Fruit fly (Drosophila melanogaster) whole organism, embryonic: ENCODE measurements around the gene CG10730.

Experiments
- BEAF-32 ChIP-seq: fragments of 200-800 bp; sonication (Bioruptor generic); optimal IDR thresholded peaks from 3 replicates; lab custom pipeline; 2017; ENCODE audit warnings: missing biosample characterization, missing genetic modification characterization, mild to moderate bottlenecking, moderate library complexity, missing genetic modification reagents
- Bdp1 ChIP-seq: fragments of 200-800 bp; sonication (Bioruptor generic); optimal IDR thresholded peaks from 3 replicates; lab custom pipeline; 2016; ENCODE audit warnings: missing biosample characterization, missing genetic modification characterization
- CG13287 ChIP-seq: fragments of 200-800 bp; sonication (Bioruptor generic); IDR thresholded peaks from 2 replicates; pipeline ENCODE4 v1.3.6; 2022; ENCODE audit warnings: missing biosample characterization, missing genetic modification characterization; ENCODE audit not compliant: partially characterized antibody
- CG14710 ChIP-seq: fragments of 200-800 bp; sonication (Bioruptor generic); optimal IDR thresholded peaks from 3 replicates; lab custom pipeline; 2019; ENCODE audit warnings: missing biosample characterization, mild to moderate bottlenecking, missing genetic modification characterization, moderate library complexity
- CG15269 ChIP-seq: fragments of 200-800 bp; sonication (Bioruptor generic); optimal IDR thresholded peaks from 2 replicates; lab custom pipeline; 2018; ENCODE audit warnings: missing biosample characterization, mild to moderate bottlenecking, missing genetic modification characterization, moderate library complexity
- CG15514 ChIP-seq: fragments of 200-800 bp; sonication (Bioruptor generic); optimal IDR thresholded peaks from 3 replicates; lab custom pipeline; 2017; ENCODE audit warnings: missing biosample characterization, missing genetic modification characterization, mild to moderate bottlenecking, moderate library complexity, missing genetic modification reagents
- CG1602 ChIP-seq: fragments of 200-800 bp; sonication (Bioruptor generic); optimal IDR thresholded peaks from 3 replicates; lab custom pipeline; 2016; ENCODE audit warnings: missing biosample characterization, missing genetic modification characterization
- CG17186 ChIP-seq: fragments of 200-800 bp; sonication (Bioruptor generic); optimal IDR thresholded peaks from 3 replicates; lab custom pipeline; 2017; ENCODE audit warnings: missing biosample characterization, missing genetic modification reagents, missing genetic modification characterization
- CG17361 ChIP-seq: fragments of 200-800 bp; sonication (Bioruptor generic); IDR thresholded peaks from 3 replicates; pipeline ENCODE4 v1.3.6; 2022; ENCODE audit warnings: missing biosample characterization, missing genetic modification characterization
- CG2129 ChIP-seq: fragments of 200-800 bp; sonication (Bioruptor generic); IDR thresholded peaks from 2 replicates; pipeline ENCODE4 v1.3.6; 2022; ENCODE audit warnings: missing biosample characterization, missing genetic modification characterization; ENCODE audit not compliant: partially characterized antibody
- CG33213 ChIP-seq: fragments of 200-800 bp; sonication (Bioruptor generic); optimal IDR thresholded peaks from 3 replicates; lab custom pipeline; 2016; ENCODE audit warnings: missing biosample characterization, missing genetic modification characterization
- CG4707 ChIP-seq: fragments of 200-800 bp; sonication (Bioruptor generic); optimal IDR thresholded peaks from 2 replicates; lab custom pipeline; 2018; ENCODE audit warnings: missing biosample characterization, mild to moderate bottlenecking, missing genetic modification characterization, moderate library complexity
- CG5953 ChIP-seq: fragments of 200-800 bp; sonication (Bioruptor generic); IDR thresholded peaks from 2 replicates; pipeline ENCODE4 v1.3.6; 2022; ENCODE audit warnings: missing biosample characterization, missing genetic modification characterization
- CG6689 ChIP-seq: fragments of 200-800 bp; sonication (Bioruptor generic); IDR thresholded peaks from 2 replicates; pipeline ENCODE4 v1.3.6; 2022; ENCODE audit warnings: missing biosample characterization, missing genetic modification characterization
- CG8281 ChIP-seq: fragments of 200-800 bp; sonication (Bioruptor generic); optimal IDR thresholded peaks from 2 replicates; lab custom pipeline; 2018; ENCODE audit warnings: missing biosample characterization, mild to moderate bottlenecking, missing genetic modification characterization, moderate library complexity
- CG8290 ChIP-seq, 3 experiments: fragments of 200-800 bp; sonication (Bioruptor generic); optimal IDR thresholded peaks; 2 replicates each; lab custom pipeline; 2016 to 2019; ENCODE audit warnings: missing biosample characterization in 3 of 3, missing genetic modification characterization in 3 of 3, mild to moderate bottlenecking in 2 of 3, moderate library complexity in 1 of 3
- CG8944 ChIP-seq: fragments of 200-800 bp; sonication (Bioruptor generic); optimal IDR thresholded peaks from 3 replicates; lab custom pipeline; 2016; ENCODE audit warnings: missing biosample characterization, missing genetic modification characterization
- CG9797 ChIP-seq: fragments of 200-800 bp; sonication (Bioruptor generic); optimal IDR thresholded peaks from 3 replicates; lab custom pipeline; 2018; ENCODE audit warnings: missing biosample characterization, mild to moderate bottlenecking, missing genetic modification characterization
- CTCF ChIP-seq: fragments of 200-800 bp; sonication (Bioruptor generic); optimal IDR thresholded peaks from 2 replicates; lab custom pipeline; 2017; ENCODE audit warnings: missing biosample characterization, mild to moderate bottlenecking, missing genetic modification characterization, moderate library complexity
- Dp ChIP-seq: fragments of 200-800 bp; sonication (Bioruptor generic); optimal IDR thresholded peaks from 2 replicates; lab custom pipeline; 2018; ENCODE audit warnings: missing biosample characterization, mild to moderate bottlenecking, missing genetic modification characterization, moderate library complexity
- E2f2 ChIP-seq: fragments of 200-800 bp; sonication (Bioruptor generic); IDR thresholded peaks from 2 replicates; pipeline ENCODE4 v1.3.6; 2022; ENCODE audit warnings: missing biosample characterization, missing genetic modification characterization
- HmgD ChIP-seq: fragments of 200-800 bp; sonication (Bioruptor generic); optimal IDR thresholded peaks from 3 replicates; lab custom pipeline; 2016; ENCODE audit warnings: missing biosample characterization, missing genetic modification characterization
- Hmr ChIP-seq: fragments of 200-800 bp; sonication (Bioruptor generic); optimal IDR thresholded peaks from 3 replicates; lab custom pipeline; 2017; ENCODE audit warnings: mild to moderate bottlenecking, missing biosample characterization, missing genetic modification reagents, missing genetic modification characterization
- Jarid2 ChIP-seq: fragments of 200-800 bp; sonication (Bioruptor generic); optimal IDR thresholded peaks from 3 replicates; lab custom pipeline; 2017; ENCODE audit warnings: mild to moderate bottlenecking, missing biosample characterization, missing genetic modification reagents, missing genetic modification characterization
- Lhr ChIP-seq: fragments of 200-800 bp; sonication (Bioruptor generic); optimal IDR thresholded peaks from 3 replicates; lab custom pipeline; 2017; ENCODE audit warnings: mild to moderate bottlenecking, missing biosample characterization, missing genetic modification reagents, missing genetic modification characterization
- Opbp ChIP-seq: fragments of 200-800 bp; sonication (Bioruptor generic); IDR thresholded peaks from 3 replicates; pipeline ENCODE4 v1.3.6; 2022; ENCODE audit warnings: missing biosample characterization, missing genetic modification characterization; ENCODE audit not compliant: partially characterized antibody
- Ravus ChIP-seq: fragments of 200-800 bp; sonication (Bioruptor generic); IDR thresholded peaks from 2 replicates; pipeline ENCODE4 v1.3.6; 2022; ENCODE audit warnings: missing biosample characterization, missing genetic modification characterization
- Sry-δ ChIP-seq: fragments of 200-800 bp; sonication (Bioruptor generic); optimal IDR thresholded peaks from 2 replicates; lab custom pipeline; 2016; ENCODE audit warnings: missing biosample characterization, missing genetic modification characterization
- ac ChIP-seq: fragments of 200-800 bp; sonication (Bioruptor generic); optimal IDR thresholded peaks from 3 replicates; lab custom pipeline; 2017; ENCODE audit warnings: missing biosample characterization, mild to moderate bottlenecking, missing genetic modification characterization
- bsh ChIP-seq, 2 experiments: fragments of 200-800 bp; sonication (Bioruptor generic); optimal IDR thresholded peaks; 2 replicates each; lab custom pipeline; 2017 to 2018; ENCODE audit warnings: mild to moderate bottlenecking in 2 of 2, missing biosample characterization in 2 of 2, missing genetic modification characterization in 2 of 2, moderate library complexity in 1 of 2
- cato ChIP-seq: fragments of 200-800 bp; sonication (Bioruptor generic); optimal IDR thresholded peaks from 2 replicates; lab custom pipeline; 2016; ENCODE audit warnings: missing biosample characterization, missing genetic modification characterization, borderline replicate concordance
- corto ChIP-seq: fragments of 200-800 bp; sonication (Bioruptor generic); optimal IDR thresholded peaks from 2 replicates; lab custom pipeline; 2016; ENCODE audit warnings: missing biosample characterization, mild to moderate bottlenecking, missing genetic modification characterization, moderate library complexity
- danr ChIP-seq: fragments of 200-800 bp; sonication (Bioruptor generic); IDR thresholded peaks from 2 replicates; pipeline ENCODE4 v1.3.6; 2022; ENCODE audit warnings: missing biosample characterization, missing genetic modification characterization
- gcm ChIP-seq: fragments of 200-800 bp; sonication (Bioruptor generic); optimal IDR thresholded peaks from 2 replicates; lab custom pipeline; 2019; ENCODE audit warnings: missing biosample characterization, mild to moderate bottlenecking, missing genetic modification characterization, moderate library complexity
- gfzf ChIP-seq: fragments of 200-800 bp; sonication (Bioruptor generic); optimal IDR thresholded peaks from 2 replicates; lab custom pipeline; 2016; ENCODE audit warnings: missing biosample characterization, mild to moderate bottlenecking, missing genetic modification characterization, moderate library complexity
- gsb-n ChIP-seq: fragments of 200-800 bp; sonication (Bioruptor generic); optimal IDR thresholded peaks from 3 replicates; lab custom pipeline; 2018; ENCODE audit warnings: missing biosample characterization, mild to moderate bottlenecking, missing genetic modification characterization
- lilli ChIP-seq: fragments of 200-800 bp; sonication (Bioruptor generic); optimal IDR thresholded peaks from 3 replicates; lab custom pipeline; 2016; ENCODE audit warnings: missing biosample characterization, missing genetic modification characterization
- lov ChIP-seq, 2 experiments: fragments of 200-800 bp in 1 of 2; fragments of >200 bp in 1 of 2; sonication (Bioruptor generic) in 1 of 2; IDR thresholded peaks in 1 of 2; optimal IDR thresholded peaks in 1 of 2; 2 replicates in 1 of 2; 3 replicates in 1 of 2; pipeline versions ENCODE4 v1.3.6 to Lab custom; 2017 to 2022; ENCODE audit warnings: missing biosample characterization in 1 of 2, missing genetic modification characterization in 1 of 2
- nmo ChIP-seq: fragments of 200-800 bp; sonication (Bioruptor generic); optimal IDR thresholded peaks from 2 replicates; lab custom pipeline; 2018; ENCODE audit warnings: missing biosample characterization, mild to moderate bottlenecking, missing genetic modification characterization, moderate library complexity
- otp ChIP-seq: fragments of 200-800 bp; sonication (Bioruptor generic); IDR thresholded peaks from 3 replicates; pipeline ENCODE4, ENCODE4 v1.3.6; 2022; ENCODE audit warnings: missing biosample characterization, missing genetic modification characterization
- ranshi ChIP-seq: fragments of 200-800 bp; sonication (Bioruptor generic); IDR thresholded peaks from 2 replicates; pipeline ENCODE4 v1.3.6; 2022; ENCODE audit warnings: missing biosample characterization, missing genetic modification characterization
- salm ChIP-seq: fragments of 200-800 bp; sonication (Bioruptor generic); optimal IDR thresholded peaks from 2 replicates; lab custom pipeline; 2018; ENCODE audit warnings: missing biosample characterization, mild to moderate bottlenecking, missing genetic modification characterization
- sd ChIP-seq: fragments of 200-800 bp; sonication (Bioruptor generic); optimal IDR thresholded peaks from 3 replicates; lab custom pipeline; 2018; ENCODE audit warnings: missing biosample characterization, mild to moderate bottlenecking, missing genetic modification characterization, moderate library complexity
- sens ChIP-seq: fragments of 200-800 bp; sonication (Bioruptor generic); peaks from one replicate; lab custom pipeline; 2016; ENCODE audit warnings: missing biosample characterization, missing genetic modification characterization
- slbo ChIP-seq: fragments of 200-800 bp; sonication (Bioruptor generic); IDR thresholded peaks from 2 replicates; pipeline ENCODE4 v1.3.6; 2022; ENCODE audit warnings: missing biosample characterization, missing genetic modification characterization
- slou ChIP-seq: fragments of 200-800 bp; sonication (Bioruptor generic); optimal IDR thresholded peaks from 3 replicates; lab custom pipeline; 2016; ENCODE audit warnings: missing biosample characterization, missing genetic modification characterization
- stwl ChIP-seq: fragments of 200-800 bp; sonication (Bioruptor generic); optimal IDR thresholded peaks from 3 replicates; lab custom pipeline; 2018; ENCODE audit warnings: missing biosample characterization, mild to moderate bottlenecking, missing genetic modification characterization, moderate library complexity
- tup ChIP-seq: fragments of 200-800 bp; sonication (Bioruptor generic); optimal IDR thresholded peaks from 2 replicates; lab custom pipeline; 2016; ENCODE audit warnings: missing biosample characterization, mild to moderate bottlenecking, missing genetic modification characterization, moderate library complexity
- vvl ChIP-seq: fragments of 200-800 bp; sonication (Bioruptor generic); IDR thresholded peaks from 2 replicates; pipeline ENCODE4 v1.3.6; 2022; ENCODE audit warnings: missing biosample characterization, missing genetic modification characterization
- zen ChIP-seq: fragments of 200-800 bp; sonication (Bioruptor generic); optimal IDR thresholded peaks from 3 replicates; lab custom pipeline; 2018; ENCODE audit warnings: missing biosample characterization, mild to moderate bottlenecking, missing genetic modification characterization, moderate library complexity

The CG10730 gene

DNA sequence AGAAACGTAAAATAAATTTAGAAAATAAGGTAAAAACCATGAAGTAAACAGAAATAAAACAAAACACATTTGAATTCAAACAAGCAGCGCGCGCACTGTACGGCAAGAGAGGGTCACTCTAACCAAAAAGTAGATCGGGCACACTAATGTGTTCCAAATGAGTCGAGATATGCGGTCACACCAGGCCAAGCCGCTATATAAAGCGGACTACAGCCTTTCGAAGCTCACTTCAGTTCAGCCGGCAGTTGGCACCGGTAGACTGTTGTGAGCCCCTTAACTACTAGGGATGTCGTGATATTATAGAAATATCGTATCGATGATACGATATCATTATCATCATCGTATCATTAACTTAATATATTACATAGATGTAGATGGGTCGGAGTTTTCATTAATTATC is 32.5 kb upstream of the CG10730 start (continued):
- no peak for TF ChIP-seq sd (tag; lab: Kevin White, UChicago)
- TF ChIP-seq E2f2 (GFP tag; lab: Robert Waterston, UW) = peak; percentile 88
- no peak for TF ChIP-seq slbo
- TF ChIP-seq CG15269 (tag; lab: Kevin White, UChicago) = no peak
- TF ChIP-seq Lhr (GFP tag; lab: Kevin White, UChicago) = peak; percentile 99
- TF ChIP-seq zen (tag; lab: Kevin White, UChicago) = peak; percentile 23
- peak; percentile 97 for TF ChIP-seq CG33213 (GFP tag; lab: Kevin White, UChicago)
- TF ChIP-seq salm = no peak
- no peak for TF ChIP-seq corto (GFP tag; lab: Kevin White, UChicago)
- TF ChIP-seq CG2129 (GFP tag; lab: Robert Waterston, UW) = no peak
- no peak for TF ChIP-seq gcm (GFP tag; lab: Kevin White, UChicago)
- no peak for TF ChIP-seq Bdp1 (GFP tag; lab: Kevin White, UChicago)
- peak; percentile 19; the same call in 1 of the 2 replicates for TF ChIP-seq CG13287 (GFP tag; lab: Robert Waterston, UW)
- no peak for TF ChIP-seq CG5953
- TF ChIP-seq CG14710 (tag; lab: Kevin White, UChicago) = peak; percentile 0
- no peak for TF ChIP-seq CG1602
- TF ChIP-seq ranshi (GFP tag; lab: Robert Waterston, UW) = no peak
- TF ChIP-seq CTCF = peak; percentile 39
- 0 out of 3 replicates have a peak, but pooled peaks have one; percentile 37 for TF ChIP-seq Opbp
- TF ChIP-seq CG17186 (GFP tag; lab: Kevin White, UChicago) = no peak
- TF ChIP-seq CG8281 = no peak
- TF ChIP-seq CG15514 = peak; percentile 34
- no peak for TF ChIP-seq cato (GFP tag; lab: Kevin White, UChicago)
- TF ChIP-seq Hmr (GFP tag; lab: Kevin White, UChicago) = peak; percentile 53
- no peak for TF ChIP-seq Sry-δ (GFP tag; lab: Kevin White, UChicago)
- TF ChIP-seq vvl (GFP tag; lab: Robert Waterston, UW) = no peak
- peak; percentile 38 for TF ChIP-seq CG8290 (GFP tag; optimal IDR thresholded peaks at IDR 0.05; lab: Kevin White, UChicago)
- TF ChIP-seq CG8290 (tag; optimal IDR thresholded peaks at IDR 0.05; lab: Kevin White, UChicago) = peak; percentile 2 to 50
- TF ChIP-seq gfzf (GFP tag; lab: Kevin White, UChicago) = peak; percentile 61
- TF ChIP-seq HmgD = no peak
- TF ChIP-seq gsb-n = no peak
- peak; percentile 62 for TF ChIP-seq sens
- TF ChIP-seq bsh (GFP tag; optimal IDR thresholded peaks at IDR 0.05; lab: Kevin White, UChicago) = no peak
- TF ChIP-seq danr = no peak
- no peak for TF ChIP-seq lov (optimal IDR thresholded peaks at IDR 0.05; lab: Kevin White, UChicago)
- no peak for TF ChIP-seq lov (GFP tag; IDR thresholded peaks at IDR 0.05; lab: Robert Waterston, UW)
- TF ChIP-seq slou (GFP tag; lab: Kevin White, UChicago) = no peak
- no peak for TF ChIP-seq otp (GFP tag; lab: Robert Waterston, UW)
- peak; percentile 78 for TF ChIP-seq stwl (tag; lab: Kevin White, UChicago)
- TF ChIP-seq BEAF-32 = peak; percentile 32
- TF ChIP-seq CG9797 (GFP tag; lab: Kevin White, UChicago) = peak; percentile 76
- TF ChIP-seq lilli = no peak
- peak; percentile 41 for TF ChIP-seq Jarid2
- peak; percentile 66; the same call in 2 of the 3 replicates for TF ChIP-seq CG17361 (GFP tag; lab: Robert Waterston, UW)
- no peak for TF ChIP-seq Ravus (GFP tag; lab: Robert Waterston, UW)
- TF ChIP-seq Dp (GFP tag; lab: Kevin White, UChicago) = peak; percentile 72
- no peak for TF ChIP-seq tup (GFP tag; lab: Kevin White, UChicago)
- no peak for TF ChIP-seq ac (GFP tag; lab: Kevin White, UChicago)
- TF ChIP-seq CG8944 (GFP tag; lab: Kevin White, UChicago) = no peak
- no peak for TF ChIP-seq CG4707 (GFP tag; lab: Kevin White, UChicago)
- TF ChIP-seq nmo (GFP tag; lab: Kevin White, UChicago) = no peak
- TF ChIP-seq CG6689 (GFP tag; lab: Robert Waterston, UW) = no peak
